Fruit fly (Drosophila melanogaster): ENCODE results near the gene PIG-U.

DNA sequence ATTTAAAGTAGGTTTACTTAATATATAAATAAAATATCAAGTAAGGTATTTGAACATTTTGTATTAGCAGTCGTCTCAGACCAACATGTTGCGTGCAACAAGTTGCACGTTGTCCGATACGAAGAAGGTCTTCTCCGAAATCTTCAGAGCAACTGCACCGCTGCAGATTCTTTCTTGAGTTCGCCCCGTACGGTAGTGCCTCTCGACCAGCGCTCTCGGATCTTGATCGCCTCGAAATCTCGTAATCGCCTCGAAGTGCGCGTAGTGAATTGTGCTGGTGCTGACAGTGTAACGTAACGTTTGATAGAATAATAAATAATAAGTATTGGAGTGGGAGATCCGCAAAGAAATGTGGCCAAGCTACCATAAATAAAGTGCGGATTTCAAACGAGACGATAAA is 48.3 kb upstream of the PIG-U start, which contains the start of gene dachs:
- TF ChIP-seq Myc (optimal IDR thresholded peaks at IDR 0.05) (no peak), ttk (optimal IDR thresholded peaks at IDR 0.05) (no peak)
